Worm (Caenorhabditis elegans): Measurements from ENCODE around the gene cpg-19.

Gene cpg-19

ce11 chrX:16612293-16612946 lies 9.2 kb upstream of the cpg-19 start (continued):
- peak; percentile 83 for TF ChIP-seq F22D6.2 (tag; optimal IDR thresholded peaks at IDR 0.05)
- 0 out of 2 replicates have a peak, but pooled peaks have one; percentile 41 for TF ChIP-seq aptf-2 (GFP tag; conservative IDR thresholded peaks at IDR 0.05)
- no peak for TF ChIP-seq nfya-2 (GFP tag; IDR thresholded peaks at IDR 0.05)
- no peak for TF ChIP-seq hrde-1 (tag; optimal IDR thresholded peaks at IDR 0.05; ENCODE audit: borderline replicate concordance)
- TF ChIP-seq nhr-27 (tag; optimal IDR thresholded peaks at IDR 0.05): no peak
- peak; percentile 78 for TF ChIP-seq C06A6.2 (GFP tag; conservative IDR thresholded peaks at IDR 0.05)
- peak; percentile 72 to 79 for TF ChIP-seq let-607 (tag; optimal IDR thresholded peaks at IDR 0.05)
- TF ChIP-seq efl-1 (GFP tag; optimal IDR thresholded peaks at IDR 0.05): no peak
- TF ChIP-seq C17E4.6 (GFP tag; IDR thresholded peaks at IDR 0.05): no peak
- TF ChIP-seq F55B11.4 (tag; optimal IDR thresholded peaks at IDR 0.05; ENCODE audit: borderline replicate concordance, insufficient read depth): no peak
- TF ChIP-seq mcd-1 (GFP tag; IDR thresholded peaks at IDR 0.05): peak; percentile 67
- TF ChIP-seq T07F8.4 (tag; optimal IDR thresholded peaks at IDR 0.05): no peak
- TF ChIP-seq F49E8.2 (tag; optimal IDR thresholded peaks at IDR 0.05; ENCODE audit: insufficient read depth): no peak
- TF ChIP-seq T26A5.8 (tag; optimal IDR thresholded peaks at IDR 0.05): no peak
- no peak for TF ChIP-seq Y53F4B.3 (GFP tag; IDR thresholded peaks at IDR 0.05)
- no peak for TF ChIP-seq ceh-91 (GFP tag; IDR thresholded peaks at IDR 0.05)
- TF ChIP-seq ztf-3 (GFP tag; optimal IDR thresholded peaks at IDR 0.05): peak; percentile 91
- TF ChIP-seq zim-3 (tag; optimal IDR thresholded peaks at IDR 0.05): peak; percentile 12
- TF ChIP-seq lsl-1 (GFP tag; optimal IDR thresholded peaks at IDR 0.05): no peak
- peak; percentile 84 for TF ChIP-seq hmg-1.2 (GFP tag; IDR thresholded peaks at IDR 0.05)
- no peak for TF ChIP-seq hlh-12 (tag; optimal IDR thresholded peaks at IDR 0.05)
- TF ChIP-seq Y53G8AR.9 (GFP tag; conservative IDR thresholded peaks at IDR 0.05): 0 out of 2 replicates have a peak, but pooled peaks have one; percentile 17
- peak; percentile 29 for TF ChIP-seq ama-1 (optimal IDR thresholded peaks at IDR 0.05)
- TF ChIP-seq ama-1 (GFP tag; optimal IDR thresholded peaks at IDR 0.05): no peak
- TF ChIP-seq nhr-120 (GFP tag; IDR thresholded peaks at IDR 0.05): no peak
- TF ChIP-seq lir-1 (GFP tag; conservative IDR thresholded peaks at IDR 0.05): peak; percentile 99
- no peak for TF ChIP-seq snpc-3.4 (tag; optimal IDR thresholded peaks at IDR 0.05)
- TF ChIP-seq athp-1 (tag; optimal IDR thresholded peaks at IDR 0.05): peak; percentile 90
- no peak for TF ChIP-seq lag-1 (GFP tag; IDR thresholded peaks at IDR 0.05)
- peak; percentile 80 for TF ChIP-seq K11D2.4 (GFP tag; IDR thresholded peaks at IDR 0.05)
- TF ChIP-seq pbrm-1 (GFP tag; IDR thresholded peaks at IDR 0.05): peak; percentile 92
- TF ChIP-seq unc-62 (GFP tag; optimal IDR thresholded peaks at IDR 0.05): no peak
- TF ChIP-seq ztf-18 (tag; optimal IDR thresholded peaks at IDR 0.05): peak; percentile 61
- TF ChIP-seq F57A8.1 (GFP tag; optimal IDR thresholded peaks at IDR 0.05): no peak
- peak; percentile 53 for TF ChIP-seq ztf-22 (GFP tag; optimal IDR thresholded peaks at IDR 0.05)
- no peak for TF ChIP-seq him-1 (tag; optimal IDR thresholded peaks at IDR 0.05)
- TF ChIP-seq dox-1 (GFP tag; IDR thresholded peaks at IDR 0.05): peak; percentile 89
- TF ChIP-seq tbx-9 (tag; optimal IDR thresholded peaks at IDR 0.05; ENCODE audit: borderline replicate concordance): no peak
- TF ChIP-seq tlf-1 (GFP tag; optimal IDR thresholded peaks at IDR 0.05): peak; percentile 71
- TF ChIP-seq madf-3 (GFP tag; IDR thresholded peaks at IDR 0.05): 0 out of 2 replicates have a peak, but pooled peaks have one; percentile 52
- no peak for TF ChIP-seq mes-4 (tag; optimal IDR thresholded peaks at IDR 0.05)
- peak; percentile 71; the same call in 1 of the 2 replicates for TF ChIP-seq cebp-1 (GFP tag; IDR thresholded peaks at IDR 0.05)
- peak; percentile 94 for TF ChIP-seq cebp-1 (tag; optimal IDR thresholded peaks at IDR 0.05)
- TF ChIP-seq B0336.3 (GFP tag; IDR thresholded peaks at IDR 0.05): peak; percentile 98
- peak; percentile 76 for TF ChIP-seq Y56A3A.18 (GFP tag; IDR thresholded peaks at IDR 0.05)
- peak; percentile 96 for TF ChIP-seq K12H6.12 (tag; optimal IDR thresholded peaks at IDR 0.05)
- no peak for TF ChIP-seq ztf-25 (GFP tag; IDR thresholded peaks at IDR 0.05)
- TF ChIP-seq ztf-26 (tag; optimal IDR thresholded peaks at IDR 0.05): peak; percentile 94
